Worm (Caenorhabditis elegans): ENCODE measurements around the gene Y10G11A.1.

- TF ChIP-seq dao-5 (tag; optimal IDR thresholded peaks at IDR 0.05) (no peak), W03F9.2 (tag; optimal IDR thresholded peaks at IDR 0.05) (no peak), him-1 (tag; optimal IDR thresholded peaks at IDR 0.05) (no peak)
Observed at ce11 chrIV:16410078-16410636, 14.3 kb upstream of the Y10G11A.1 start.
